Worm (Caenorhabditis elegans) whole organism, early embryonic: ENCODE measurements around the gene Y43F8B.1.

Experiments used
- B0310.2 ChIP-seq: sonication (generic microtip); optimal IDR thresholded peaks from 2 replicates; lab custom pipeline; 2016; ENCODE audit warnings: mild to moderate bottlenecking, missing genetic modification characterization, missing compliant biosample characterization
- F13C5.2 ChIP-seq: sonication (generic microtip); optimal IDR thresholded peaks from 2 replicates; lab custom pipeline; 2017; ENCODE audit warnings: mild to moderate bottlenecking, missing genetic modification characterization, inconsistent platforms, missing compliant biosample characterization
- aly-1 ChIP-seq: sonication (generic microtip); optimal IDR thresholded peaks from 2 replicates; lab custom pipeline; 2016; ENCODE audit warnings: missing genetic modification characterization, missing compliant biosample characterization
- ama-1 ChIP-seq: fragments of 150-350 bp; optimal IDR thresholded peaks from 2 replicates; lab custom pipeline; 2014
- ceh-13 ChIP-seq: fragments of 200-800 bp; sonication (Bioruptor generic); optimal IDR thresholded peaks from 2 replicates; lab custom pipeline; 2018; ENCODE audit warnings: mild to moderate bottlenecking, missing genetic modification characterization, missing compliant biosample characterization
- ceh-36 ChIP-seq: sonication (generic microtip); optimal IDR thresholded peaks from 2 replicates; lab custom pipeline; 2016; ENCODE audit warnings: missing genetic modification characterization, inconsistent platforms, missing compliant biosample characterization
- ets-7 ChIP-seq: sonication (generic microtip); optimal IDR thresholded peaks from 2 replicates; lab custom pipeline; 2016; ENCODE audit warnings: missing genotype, missing genetic modification characterization, missing compliant biosample characterization
- flt-1 ChIP-seq: fragments of 200-800 bp; sonication (Bioruptor generic); IDR thresholded peaks from 2 replicates; pipeline ENCODE4 v1.3.6; 2022; ENCODE audit warnings: missing genetic modification characterization, missing compliant biosample characterization
- hmbx-1 ChIP-seq: sonication (generic microtip); optimal IDR thresholded peaks from 2 replicates; lab custom pipeline; 2016; ENCODE audit warnings: mild to moderate bottlenecking, missing genetic modification characterization, missing compliant biosample characterization
- hmg-4 ChIP-seq: fragments of 200-800 bp; sonication (Bioruptor generic); optimal IDR thresholded peaks from 2 replicates; lab custom pipeline; 2018; ENCODE audit warnings: mild to moderate bottlenecking, missing genetic modification characterization, missing compliant biosample characterization
- hnd-1 ChIP-seq: sonication (generic microtip); optimal IDR thresholded peaks from 2 replicates; lab custom pipeline; 2016; ENCODE audit warnings: missing genetic modification characterization, missing compliant biosample characterization
- pes-1 ChIP-seq: fragments of 200-800 bp; sonication (Bioruptor generic); IDR thresholded peaks from 2 replicates; pipeline ENCODE4 v1.3.6; 2022; ENCODE audit warnings: missing genetic modification reagents, missing genetic modification characterization, missing compliant biosample characterization
- scrt-1 ChIP-seq: fragments of 200-800 bp; sonication (Bioruptor generic); IDR thresholded peaks from 2 replicates; pipeline ENCODE4 v1.3.6; 2022; ENCODE audit warnings: missing genetic modification characterization, missing compliant biosample characterization
- sea-1 ChIP-seq: fragments of 200-800 bp; sonication (Bioruptor generic); conservative IDR thresholded peaks from 2 replicates; pipeline ENCODE4 v1.3.6; 2022; ENCODE audit warnings: missing genetic modification characterization, missing compliant biosample characterization
- tbx-11 ChIP-seq: fragments of 200-800 bp; sonication (Bioruptor generic); IDR thresholded peaks from 2 replicates; pipeline ENCODE4 v1.3.6; 2022; ENCODE audit warnings: missing genetic modification characterization, missing compliant biosample characterization
- tbx-37 ChIP-seq: fragments of 200-800 bp; sonication (Bioruptor generic); conservative IDR thresholded peaks from 2 replicates; pipeline ENCODE4 v1.3.6; 2022; ENCODE audit warnings: missing genetic modification reagents, missing genetic modification characterization, missing compliant biosample characterization
- tra-4 ChIP-seq: sonication (generic microtip); optimal IDR thresholded peaks from 2 replicates; lab custom pipeline; 2017; ENCODE audit warnings: missing genetic modification characterization, missing compliant biosample characterization

Y43F8B.1 gene

DNA sequence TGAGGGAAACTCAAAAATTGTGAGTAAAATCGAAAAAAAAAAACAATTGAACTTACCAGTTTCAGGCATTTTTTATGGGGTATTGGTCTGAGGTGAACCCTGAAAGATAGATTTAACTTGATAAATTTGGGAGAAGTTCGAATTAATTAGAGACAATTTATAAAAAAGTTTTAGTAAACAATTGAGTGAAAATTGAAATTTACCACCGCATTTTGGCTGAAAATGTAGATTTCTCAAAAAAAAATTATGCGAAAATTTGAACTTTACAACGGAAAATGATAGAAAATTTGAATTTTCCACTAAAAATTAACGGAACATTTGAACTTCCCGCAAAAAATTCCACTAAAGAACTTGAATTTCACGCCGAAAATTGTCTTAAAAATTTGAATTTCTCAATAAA, at the start of gene Y43F8B.1:
Gene Y43F8B.1 (minus strand): TSS at position 101 of the 400 bp plus-strand sequence.
- TF ChIP-seq hmbx-1 (tag; lab: Kevin White, UChicago), result no peak
- no peak for TF ChIP-seq pes-1 (GFP tag; lab: Robert Waterston, UW)
- no peak for TF ChIP-seq hmg-4 (GFP tag; lab: Kevin White, UChicago)
- no peak for TF ChIP-seq F13C5.2
- TF ChIP-seq scrt-1 (GFP tag; lab: Robert Waterston, UW), result no peak
- no peak for TF ChIP-seq tbx-37 (GFP tag; lab: Robert Waterston, UW)
- TF ChIP-seq tra-4 (tag; lab: Kevin White, UChicago), result no peak
- TF ChIP-seq ceh-13, result no peak
- TF ChIP-seq hnd-1 (tag; lab: Kevin White, UChicago), result no peak
- TF ChIP-seq sea-1 (GFP tag; lab: Robert Waterston, UW), result no peak
- no peak for TF ChIP-seq B0310.2 (tag; lab: Kevin White, UChicago)
- no peak for TF ChIP-seq ets-7 (tag; lab: Kevin White, UChicago)
- TF ChIP-seq ama-1 (lab: Kevin White, UChicago), result no peak
- TF ChIP-seq aly-1 (tag; lab: Kevin White, UChicago), result no peak
- TF ChIP-seq flt-1 (GFP tag; lab: Robert Waterston, UW), result no peak
- TF ChIP-seq ceh-36 (tag; lab: Kevin White, UChicago), result no peak
- TF ChIP-seq tbx-11 (GFP tag; lab: Robert Waterston, UW), result no peak

DNA sequence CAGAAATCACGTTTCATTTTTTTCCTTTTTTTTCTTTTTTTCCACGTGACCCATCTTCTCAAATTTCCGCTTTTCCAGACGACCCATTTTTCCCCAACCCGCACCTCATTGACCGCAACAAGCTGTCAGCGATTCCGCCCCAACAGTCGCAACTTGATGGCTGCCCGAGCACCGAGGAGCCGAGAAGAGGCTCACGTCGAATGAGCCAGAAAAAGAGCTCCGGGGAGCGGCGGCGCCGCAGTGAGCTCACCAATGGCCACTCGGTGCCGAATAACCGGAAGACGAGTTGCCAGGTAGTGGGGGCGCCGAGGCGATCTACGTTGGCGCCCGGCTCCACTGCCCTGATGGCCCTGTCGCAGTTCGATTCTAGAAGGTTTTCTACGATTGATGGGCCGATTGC, 44.8 kb upstream of the Y43F8B.1 start:
- TF ChIP-seq tbx-11 (GFP tag; lab: Robert Waterston, UW) (no peak), pes-1 (GFP tag; lab: Robert Waterston, UW) (no peak)

DNA sequence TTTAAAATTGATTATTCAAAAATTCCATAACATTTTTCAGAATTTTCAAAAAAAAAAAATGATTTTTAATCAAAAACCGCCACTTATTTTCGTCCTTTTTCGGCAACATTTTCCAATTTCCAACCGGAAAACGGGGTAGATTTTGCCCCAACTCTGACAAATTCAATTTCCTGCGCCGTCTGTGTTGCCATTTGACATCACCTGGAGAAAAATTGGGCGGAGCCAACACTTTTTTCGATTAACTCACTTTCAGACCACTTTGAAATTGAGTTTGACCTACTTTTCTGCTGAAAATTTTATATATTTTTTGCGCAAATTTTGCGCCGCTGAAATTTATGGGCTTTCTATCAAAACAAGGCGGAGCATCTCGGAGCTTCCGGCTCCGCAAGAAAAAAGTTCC, 36.3 kb upstream of the Y43F8B.1 start:
- TF ChIP-seq B0310.2 (tag; lab: Kevin White, UChicago), result no peak
- TF ChIP-seq hmbx-1 (tag; lab: Kevin White, UChicago), result no peak
- no peak for TF ChIP-seq pes-1 (GFP tag; lab: Robert Waterston, UW)
- TF ChIP-seq ceh-36 (tag; lab: Kevin White, UChicago), result no peak
- TF ChIP-seq ets-7 (tag; lab: Kevin White, UChicago), result no peak
- no peak for TF ChIP-seq ama-1 (lab: Kevin White, UChicago)
- TF ChIP-seq tra-4 (tag; lab: Kevin White, UChicago), result no peak
- no peak for TF ChIP-seq hmg-4 (GFP tag; lab: Kevin White, UChicago)

DNA sequence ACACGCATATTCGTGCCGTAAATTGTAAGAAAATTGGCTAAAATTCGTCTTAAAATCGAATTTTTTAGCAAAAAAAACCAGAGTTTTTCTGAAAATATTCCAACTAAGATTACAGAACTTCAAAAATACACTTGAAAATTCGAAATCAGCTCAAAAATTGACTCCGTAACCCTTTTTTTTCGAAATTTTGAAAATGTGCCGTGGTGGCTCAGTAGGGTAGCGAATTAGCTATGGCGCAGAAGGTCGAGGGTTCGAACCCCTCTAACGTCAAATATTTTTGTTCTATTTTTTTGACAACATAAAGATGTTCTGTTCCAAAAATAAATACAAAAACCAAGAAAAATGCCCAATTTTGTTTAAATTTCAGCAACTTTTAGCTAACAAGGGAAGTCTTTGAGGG, 33.5 kb upstream of the Y43F8B.1 start:
- TF ChIP-seq tbx-11 (GFP tag; lab: Robert Waterston, UW) (no peak), aly-1 (tag; lab: Kevin White, UChicago) (no peak), ceh-13 (no peak), scrt-1 (GFP tag; lab: Robert Waterston, UW) (no peak)

DNA sequence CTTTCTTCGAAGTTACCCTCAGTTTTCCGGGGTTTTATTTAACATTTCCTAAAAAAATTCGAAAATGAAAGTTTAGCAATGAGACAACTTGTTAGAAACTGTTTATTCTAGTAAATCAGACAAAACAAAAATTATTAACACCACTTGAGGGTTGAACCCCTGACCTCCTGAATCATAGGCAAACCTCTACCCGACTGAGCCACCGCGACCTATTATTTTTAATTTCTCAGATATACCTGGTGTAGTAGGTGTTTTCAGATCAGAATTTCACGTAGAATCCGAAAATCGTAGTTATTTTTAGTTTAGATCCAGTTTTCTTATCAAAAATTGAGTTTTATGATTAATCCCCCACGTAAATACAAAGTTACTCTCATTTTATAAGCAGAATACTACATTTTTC, 24.1 kb upstream of the Y43F8B.1 start:
- TF ChIP-seq ets-7 (tag; lab: Kevin White, UChicago) (no peak), tbx-37 (GFP tag; lab: Robert Waterston, UW) (no peak), ceh-13 (no peak), B0310.2 (tag; lab: Kevin White, UChicago) (no peak), ama-1 (lab: Kevin White, UChicago) (no peak), scrt-1 (GFP tag; lab: Robert Waterston, UW) (no peak), hmg-4 (GFP tag; lab: Kevin White, UChicago) (no peak), sea-1 (GFP tag; lab: Robert Waterston, UW) (no peak), pes-1 (GFP tag; lab: Robert Waterston, UW) (no peak), hnd-1 (tag; lab: Kevin White, UChicago) (no peak), ceh-36 (tag; lab: Kevin White, UChicago) (no peak), tbx-11 (GFP tag; lab: Robert Waterston, UW) (no peak)

DNA sequence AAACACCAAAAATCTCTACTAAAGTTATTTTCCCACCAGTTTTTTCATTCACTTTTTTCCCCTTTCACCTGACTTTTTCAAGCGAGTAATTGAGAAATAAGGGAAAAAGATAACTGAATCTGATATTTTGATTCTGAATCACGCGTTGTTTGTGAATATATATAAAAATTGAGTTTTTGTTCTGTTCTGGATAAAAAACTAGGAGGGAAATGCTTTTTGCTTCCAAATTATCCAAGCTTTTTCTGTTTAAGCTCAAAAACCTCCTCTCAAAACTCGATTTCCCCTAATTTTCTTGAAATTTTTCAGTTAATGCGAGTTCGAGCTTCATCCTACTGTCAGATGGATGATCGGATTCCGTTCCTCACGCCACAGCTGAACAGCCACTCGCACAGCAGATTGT, 19.1 kb upstream of the Y43F8B.1 start, which contains the start of gene kcnl-1:
Gene kcnl-1 (plus strand): TSS at position 301 of the 400 bp plus-strand sequence.
- no peak for TF ChIP-seq tbx-11 (GFP tag; lab: Robert Waterston, UW)
- TF ChIP-seq ceh-13, result no peak
- no peak for TF ChIP-seq ama-1 (lab: Kevin White, UChicago)
- no peak for TF ChIP-seq F13C5.2
- no peak for TF ChIP-seq aly-1 (tag; lab: Kevin White, UChicago)
- no peak for TF ChIP-seq B0310.2 (tag; lab: Kevin White, UChicago)
- TF ChIP-seq sea-1 (GFP tag; lab: Robert Waterston, UW), result no peak
- TF ChIP-seq ets-7 (tag; lab: Kevin White, UChicago), result no peak

DNA sequence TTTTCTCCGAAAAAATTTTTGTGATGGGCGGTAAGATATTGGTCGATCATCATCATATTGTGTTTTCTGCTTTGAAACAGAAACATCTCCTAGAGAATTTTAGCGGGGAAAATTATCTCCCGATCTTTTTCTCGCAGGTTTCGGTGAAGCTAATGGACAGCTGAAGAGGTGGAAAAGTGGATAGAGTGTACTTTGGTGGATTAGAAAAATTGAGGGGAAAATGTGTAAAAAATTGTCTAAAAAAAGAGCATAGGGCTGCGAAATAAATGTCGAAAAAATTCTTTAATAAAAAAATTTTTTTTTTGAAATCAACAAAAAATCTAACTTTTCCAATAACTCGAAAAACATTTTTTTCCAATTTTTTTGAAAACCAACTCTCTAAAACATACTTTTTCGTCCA, 9.9 kb upstream of the Y43F8B.1 start, which contains the start of gene oac-1:
Gene oac-1 (minus strand): TSS at position 101 of the 400 bp plus-strand sequence.
- no peak for TF ChIP-seq scrt-1 (GFP tag; lab: Robert Waterston, UW)
- no peak for TF ChIP-seq ets-7 (tag; lab: Kevin White, UChicago)
- TF ChIP-seq tra-4 (tag; lab: Kevin White, UChicago), result no peak
- no peak for TF ChIP-seq B0310.2 (tag; lab: Kevin White, UChicago)
- no peak for TF ChIP-seq sea-1 (GFP tag; lab: Robert Waterston, UW)
- no peak for TF ChIP-seq hmg-4 (GFP tag; lab: Kevin White, UChicago)
- TF ChIP-seq ama-1 (lab: Kevin White, UChicago), result no peak

DNA sequence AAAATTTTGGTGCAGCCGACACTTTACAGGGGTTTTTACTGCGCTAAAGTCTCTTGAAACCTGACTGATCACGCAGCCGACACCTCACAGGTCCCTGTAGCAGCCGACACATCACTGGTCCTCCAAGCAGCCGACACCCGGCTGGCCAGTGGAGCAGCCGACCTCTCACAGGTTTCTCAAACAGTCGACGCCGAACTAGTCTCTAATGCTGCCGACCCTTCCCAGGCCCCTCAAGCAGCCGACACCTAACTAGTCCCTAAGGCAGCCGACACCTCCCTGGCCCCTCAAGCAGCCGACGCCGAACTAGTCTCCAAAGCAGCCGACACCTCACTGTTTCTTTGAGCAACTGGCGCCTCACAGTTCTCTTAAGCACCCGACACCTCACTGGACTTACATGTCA, 9.3 kb upstream of the Y43F8B.1 start:
- TF ChIP-seq aly-1 (tag; lab: Kevin White, UChicago) (no peak), tbx-37 (GFP tag; lab: Robert Waterston, UW) (no peak), tra-4 (tag; lab: Kevin White, UChicago) (no peak), scrt-1 (GFP tag; lab: Robert Waterston, UW) (no peak), ets-7 (tag; lab: Kevin White, UChicago) (no peak), B0310.2 (tag; lab: Kevin White, UChicago) (no peak), F13C5.2 (no peak), sea-1 (GFP tag; lab: Robert Waterston, UW) (no peak)
